Worm (Caenorhabditis elegans): ENCODE data around the gene kin-21.
"Not testable (repeated sequence)": the region's sequence is repeated elsewhere in the genome, so short reads cannot be mapped to it uniquely, and the experiment has no call there.

The kin-21 gene

ce11 chrIV:9815432-9815831, 17.3 kb upstream of the kin-21 start, which contains the start of gene egl-20:
Gene egl-20, minus strand, starts transcription at chrIV:9815532.
- no peak for TF ChIP-seq him-1 (tag; optimal IDR thresholded peaks at IDR 0.05)
- no peak for TF ChIP-seq W03F9.2 (tag; optimal IDR thresholded peaks at IDR 0.05)
- TF ChIP-seq dao-5 (tag; optimal IDR thresholded peaks at IDR 0.05) = no peak

- TF ChIP-seq W03F9.2 (tag; optimal IDR thresholded peaks at IDR 0.05) (no peak), him-1 (tag; optimal IDR thresholded peaks at IDR 0.05) (no peak), dao-5 (tag; optimal IDR thresholded peaks at IDR 0.05) (no peak)
Observed at ce11 chrIV:9821621-9822020, 11.1 kb upstream of the kin-21 start, which contains the start of gene col-123. Gene col-123, plus strand, starts transcription at chrIV:9821921.

ce11 chrIV:9822585-9822984, 10.1 kb upstream of the kin-21 start:
- TF ChIP-seq W03F9.2 (tag; optimal IDR thresholded peaks at IDR 0.05) (no peak), dao-5 (tag; optimal IDR thresholded peaks at IDR 0.05) (no peak), him-1 (tag; optimal IDR thresholded peaks at IDR 0.05) (no peak)

- no peak for TF ChIP-seq W03F9.2 (tag; optimal IDR thresholded peaks at IDR 0.05)
- no peak for TF ChIP-seq dao-5 (tag; optimal IDR thresholded peaks at IDR 0.05)
- TF ChIP-seq him-1 (tag; optimal IDR thresholded peaks at IDR 0.05) = no peak
Observed at ce11 chrIV:9824480-9824879, 8.2 kb upstream of the kin-21 start, which contains the start of gene catp-6. Gene catp-6, minus strand, starts transcription at chrIV:9824580.

ce11 chrIV:9825196-9825744, 7.4 kb upstream of the kin-21 start, which contains the start of gene mtr-4:
Gene mtr-4, plus strand, starts transcription at chrIV:9825694.
- TF ChIP-seq W03F9.2 (tag; optimal IDR thresholded peaks at IDR 0.05) = peak; percentile 48
- TF ChIP-seq dao-5 (tag; optimal IDR thresholded peaks at IDR 0.05) = no peak
- no peak for TF ChIP-seq him-1 (tag; optimal IDR thresholded peaks at IDR 0.05)

ce11 chrIV:9833337-9833736, 651 bp downstream of the kin-21 start:
- TF ChIP-seq dao-5 (tag; optimal IDR thresholded peaks at IDR 0.05) = no peak
- no peak for TF ChIP-seq him-1 (tag; optimal IDR thresholded peaks at IDR 0.05)
- no peak for TF ChIP-seq W03F9.2 (tag; optimal IDR thresholded peaks at IDR 0.05)

- TF ChIP-seq W03F9.2 (tag; optimal IDR thresholded peaks at IDR 0.05) (no peak), dao-5 (tag; optimal IDR thresholded peaks at IDR 0.05) (no peak), him-1 (tag; optimal IDR thresholded peaks at IDR 0.05) (no peak)
Observed at ce11 chrIV:9836317-9836716, 3.6 kb downstream of the kin-21 start, which contains the start of gene msp-81. Gene msp-81, minus strand, starts transcription at chrIV:9836417.

- not testable (repeated sequence) for TF ChIP-seq him-1, W03F9.2, dao-5 (tag; optimal IDR thresholded peaks at IDR 0.05)
Observed at ce11 chrIV:9837349-9837748, 4.7 kb downstream of the kin-21 start, which contains the start of gene msp-10. Gene msp-10, plus strand, starts transcription at chrIV:9837649.

- no peak for TF ChIP-seq W03F9.2 (tag; optimal IDR thresholded peaks at IDR 0.05)
- no peak for TF ChIP-seq him-1 (tag; optimal IDR thresholded peaks at IDR 0.05)
- TF ChIP-seq dao-5 (tag; optimal IDR thresholded peaks at IDR 0.05) = no peak
Observed at ce11 chrIV:9840984-9841590, 8.4 kb downstream of the kin-21 start, which contains the start of the genes kin-24 and msp-56. Gene kin-24, minus strand, starts transcription at chrIV:9841084. Gene msp-56, plus strand, starts transcription at chrIV:9841540.

- TF ChIP-seq W03F9.2 (tag; optimal IDR thresholded peaks at IDR 0.05) = no peak
- TF ChIP-seq him-1 (tag; optimal IDR thresholded peaks at IDR 0.05) = no peak
- no peak for TF ChIP-seq dao-5 (tag; optimal IDR thresholded peaks at IDR 0.05)
Observed at ce11 chrIV:9842071-9842470, 9.4 kb downstream of the kin-21 start, which contains the start of gene K07F5.17. Gene K07F5.17, plus strand, starts transcription at chrIV:9842371.

ce11 chrIV:9843760-9844159, 11.1 kb downstream of the kin-21 start, which contains the start of gene nspd-2:
Gene nspd-2, plus strand, starts transcription at chrIV:9844060.
- TF ChIP-seq dao-5 (tag; optimal IDR thresholded peaks at IDR 0.05) (no peak), W03F9.2 (tag; optimal IDR thresholded peaks at IDR 0.05) (no peak), him-1 (tag; optimal IDR thresholded peaks at IDR 0.05) (no peak)

ce11 chrIV:9846574-9846973, 13.9 kb downstream of the kin-21 start, which contains the start of gene K07F5.6:
Gene K07F5.6, minus strand, starts transcription at chrIV:9846674.
- TF ChIP-seq dao-5 (tag; optimal IDR thresholded peaks at IDR 0.05) (no peak), W03F9.2 (tag; optimal IDR thresholded peaks at IDR 0.05) (no peak), him-1 (tag; optimal IDR thresholded peaks at IDR 0.05) (no peak)

ce11 chrIV:9848075-9848474, 15.4 kb downstream of the kin-21 start, which contains the start of gene K07F5.7:
Gene K07F5.7, minus strand, starts transcription at chrIV:9848175.
- TF ChIP-seq W03F9.2 (tag; optimal IDR thresholded peaks at IDR 0.05) (no peak), dao-5 (tag; optimal IDR thresholded peaks at IDR 0.05) (no peak), him-1 (tag; optimal IDR thresholded peaks at IDR 0.05) (no peak)

- TF ChIP-seq him-1 (tag; optimal IDR thresholded peaks at IDR 0.05) = no peak
- no peak for TF ChIP-seq W03F9.2 (tag; optimal IDR thresholded peaks at IDR 0.05)
- no peak for TF ChIP-seq dao-5 (tag; optimal IDR thresholded peaks at IDR 0.05)
Observed at ce11 chrIV:9849624-9850023, 16.9 kb downstream of the kin-21 start, which contains the start of gene K07F5.8. Gene K07F5.8, minus strand, starts transcription at chrIV:9849724.
